Fruit fly (Drosophila melanogaster): ENCODE data around the gene Calx.
A peak's percentile ranks its signal among the peaks of the same experiment; 100 is the strongest.

Calx gene

dm6 chr3R:20977846-20978295 is at the start of gene Calx:
Gene Calx (plus strand): TSS chr3R:20978183.
- TF ChIP-seq Dbx (GFP tag; IDR thresholded peaks at IDR 0.05) (0 out of 3 replicates have a peak, but pooled peaks have one; percentile 16), CG4360 (GFP tag; IDR thresholded peaks at IDR 0.05) (peak; percentile 71; the same call in 1 of the 2 replicates), crol (GFP tag; IDR thresholded peaks at IDR 0.05) (peak; percentile 88), HmgD (GFP tag; optimal IDR thresholded peaks at IDR 0.05) (no peak), ewg (GFP tag; optimal IDR thresholded peaks at IDR 0.05) (peak; percentile 13), slou (GFP tag; optimal IDR thresholded peaks at IDR 0.05) (no peak), insv (GFP tag; optimal IDR thresholded peaks at IDR 0.05) (no peak), ken (GFP tag; IDR thresholded peaks at IDR 0.05) (peak; percentile 67; the same call in 2 of the 3 replicates), CG9609 (GFP tag; optimal IDR thresholded peaks at IDR 0.05) (no peak), CG13894 (tag; optimal IDR thresholded peaks at IDR 0.05) (peak; percentile 56), Hmr (GFP tag; optimal IDR thresholded peaks at IDR 0.05) (peak; percentile 22), NC2α (GFP tag; optimal IDR thresholded peaks at IDR 0.05) (no peak), Jarid2 (GFP tag; optimal IDR thresholded peaks at IDR 0.05) (peak; percentile 68), pfk (GFP tag; optimal IDR thresholded peaks at IDR 0.05) (peak; percentile 91), Nf-YB (GFP tag; optimal IDR thresholded peaks at IDR 0.05) (peak; percentile 29), Trl (optimal IDR thresholded peaks at IDR 0.05) (peak; percentile 49 to 51), Trl (GFP tag; optimal IDR thresholded peaks at IDR 0.05) (no peak), Deaf1 (tag; optimal IDR thresholded peaks at IDR 0.05) (peak; percentile 99), ci (GFP tag; IDR thresholded peaks at IDR 0.05) (peak; percentile 14; the same call in 1 of the 3 replicates), scrt (GFP tag; optimal IDR thresholded peaks at IDR 0.05) (peak; percentile 35), CG12155 (GFP tag; optimal IDR thresholded peaks at IDR 0.05) (peak; percentile 6), CG34376 (GFP tag; optimal IDR thresholded peaks at IDR 0.05) (peak; percentile 3), grn (GFP tag; optimal IDR thresholded peaks at IDR 0.05) (peak; percentile 74), zen2 (GFP tag; IDR thresholded peaks at IDR 0.05; ENCODE audit: partially characterized antibody) (peak; percentile 35; the same call in 1 of the 3 replicates), Med (GFP tag) (peak; percentile 70), row (GFP tag; IDR thresholded peaks at IDR 0.05) (peak; percentile 34; the same call in 1 of the 3 replicates), caup (GFP tag; optimal IDR thresholded peaks at IDR 0.05; ENCODE audit: severe bottlenecking) (no peak), CG8290 (GFP tag; optimal IDR thresholded peaks at IDR 0.05) (no peak), CG8290 (tag; optimal IDR thresholded peaks at IDR 0.05) (peak in 1 of 2 experiments; percentile 39), abd-A (tag; optimal IDR thresholded peaks at IDR 0.05) (peak; percentile 78), CrebB (tag; optimal IDR thresholded peaks at IDR 0.05) (no peak), jumu (GFP tag; optimal IDR thresholded peaks at IDR 0.05) (no peak), GATAe (GFP tag; conservative IDR thresholded peaks at IDR 0.05) (peak; percentile 16; the same call in 1 of the 2 replicates), pros (GFP tag; optimal IDR thresholded peaks at IDR 0.05) (peak; percentile 60), CG15479 (GFP tag; optimal IDR thresholded peaks at IDR 0.05) (peak; percentile 66), nerfin-1 (tag; optimal IDR thresholded peaks at IDR 0.05) (peak; percentile 24), CG18599 (GFP tag; optimal IDR thresholded peaks at IDR 0.05) (peak; percentile 28), Nf-YC (tag; optimal IDR thresholded peaks at IDR 0.05) (peak; percentile 52), gro (GFP tag; optimal IDR thresholded peaks at IDR 0.05) (no peak), sug (tag; optimal IDR thresholded peaks at IDR 0.05) (peak; percentile 32), CG34422 (GFP tag; IDR thresholded peaks at IDR 0.05) (0 out of 3 replicates have a peak, but pooled peaks have one; percentile 31), Vsx1 (GFP tag; optimal IDR thresholded peaks at IDR 0.05) (no peak), CG11504 (tag; optimal IDR thresholded peaks at IDR 0.05) (peak; percentile 29)
